Worm (Caenorhabditis elegans) whole organism, early embryonic: Measurements from ENCODE around the gene his-38.

ENCODE experiments used
- B0310.2 ChIP-seq: sonication (generic microtip); optimal IDR thresholded peaks from 2 replicates; lab custom pipeline; 2016; ENCODE audit warnings: mild to moderate bottlenecking, missing genetic modification characterization, missing compliant biosample characterization
- F13C5.2 ChIP-seq: sonication (generic microtip); optimal IDR thresholded peaks from 2 replicates; lab custom pipeline; 2017; ENCODE audit warnings: mild to moderate bottlenecking, missing genetic modification characterization, inconsistent platforms, missing compliant biosample characterization
- aly-1 ChIP-seq: sonication (generic microtip); optimal IDR thresholded peaks from 2 replicates; lab custom pipeline; 2016; ENCODE audit warnings: missing genetic modification characterization, missing compliant biosample characterization
- ama-1 ChIP-seq: fragments of 150-350 bp; optimal IDR thresholded peaks from 2 replicates; lab custom pipeline; 2014
- ceh-13 ChIP-seq: fragments of 200-800 bp; sonication (Bioruptor generic); optimal IDR thresholded peaks from 2 replicates; lab custom pipeline; 2018; ENCODE audit warnings: mild to moderate bottlenecking, missing genetic modification characterization, missing compliant biosample characterization
- ceh-36 ChIP-seq: sonication (generic microtip); optimal IDR thresholded peaks from 2 replicates; lab custom pipeline; 2016; ENCODE audit warnings: missing genetic modification characterization, inconsistent platforms, missing compliant biosample characterization
- ets-7 ChIP-seq: sonication (generic microtip); optimal IDR thresholded peaks from 2 replicates; lab custom pipeline; 2016; ENCODE audit warnings: missing genotype, missing genetic modification characterization, missing compliant biosample characterization
- flt-1 ChIP-seq: fragments of 200-800 bp; sonication (Bioruptor generic); IDR thresholded peaks from 2 replicates; pipeline ENCODE4 v1.3.6; 2022; ENCODE audit warnings: missing genetic modification characterization, missing compliant biosample characterization
- hmbx-1 ChIP-seq: sonication (generic microtip); optimal IDR thresholded peaks from 2 replicates; lab custom pipeline; 2016; ENCODE audit warnings: mild to moderate bottlenecking, missing genetic modification characterization, missing compliant biosample characterization
- hmg-4 ChIP-seq: fragments of 200-800 bp; sonication (Bioruptor generic); optimal IDR thresholded peaks from 2 replicates; lab custom pipeline; 2018; ENCODE audit warnings: mild to moderate bottlenecking, missing genetic modification characterization, missing compliant biosample characterization
- hnd-1 ChIP-seq: sonication (generic microtip); optimal IDR thresholded peaks from 2 replicates; lab custom pipeline; 2016; ENCODE audit warnings: missing genetic modification characterization, missing compliant biosample characterization
- pes-1 ChIP-seq: fragments of 200-800 bp; sonication (Bioruptor generic); IDR thresholded peaks from 2 replicates; pipeline ENCODE4 v1.3.6; 2022; ENCODE audit warnings: missing genetic modification reagents, missing genetic modification characterization, missing compliant biosample characterization
- scrt-1 ChIP-seq: fragments of 200-800 bp; sonication (Bioruptor generic); IDR thresholded peaks from 2 replicates; pipeline ENCODE4 v1.3.6; 2022; ENCODE audit warnings: missing genetic modification characterization, missing compliant biosample characterization
- sea-1 ChIP-seq: fragments of 200-800 bp; sonication (Bioruptor generic); conservative IDR thresholded peaks from 2 replicates; pipeline ENCODE4 v1.3.6; 2022; ENCODE audit warnings: missing genetic modification characterization, missing compliant biosample characterization
- tbx-11 ChIP-seq: fragments of 200-800 bp; sonication (Bioruptor generic); IDR thresholded peaks from 2 replicates; pipeline ENCODE4 v1.3.6; 2022; ENCODE audit warnings: missing genetic modification characterization, missing compliant biosample characterization
- tbx-37 ChIP-seq: fragments of 200-800 bp; sonication (Bioruptor generic); conservative IDR thresholded peaks from 2 replicates; pipeline ENCODE4 v1.3.6; 2022; ENCODE audit warnings: missing genetic modification reagents, missing genetic modification characterization, missing compliant biosample characterization
- tra-4 ChIP-seq: sonication (generic microtip); optimal IDR thresholded peaks from 2 replicates; lab custom pipeline; 2017; ENCODE audit warnings: missing genetic modification characterization, missing compliant biosample characterization

The his-38 gene

DNA sequence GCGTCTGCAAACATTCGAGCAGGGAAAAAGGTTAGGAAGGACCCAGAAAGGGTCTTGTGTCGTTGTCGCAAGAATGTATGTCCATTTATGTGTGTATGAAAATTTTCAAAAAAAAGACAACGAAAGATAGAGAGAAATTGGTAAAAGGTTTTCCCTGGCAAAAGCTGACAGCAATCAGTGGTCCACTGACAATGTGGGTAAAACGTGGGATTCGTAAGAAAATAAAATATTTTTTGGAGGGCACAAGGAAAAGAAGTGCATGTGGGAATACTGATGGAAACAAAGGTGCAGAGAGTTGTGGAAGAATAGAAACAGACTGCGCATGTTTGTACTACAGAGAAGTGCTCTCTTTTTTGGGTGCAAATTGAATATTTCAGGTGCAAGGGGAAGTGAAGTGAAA lies 26.5 kb downstream of the his-38 start:
- TF ChIP-seq flt-1 (GFP tag; lab: Robert Waterston, UW) (no peak), tra-4 (tag; lab: Kevin White, UChicago) (no peak), ama-1 (no peak), sea-1 (GFP tag; lab: Robert Waterston, UW) (no peak), hnd-1 (tag; lab: Kevin White, UChicago) (no peak), ceh-36 (tag; lab: Kevin White, UChicago) (no peak), hmbx-1 (no peak), ets-7 (tag; lab: Kevin White, UChicago) (no peak), F13C5.2 (tag; lab: Kevin White, UChicago) (no peak), aly-1 (tag; lab: Kevin White, UChicago) (no peak), pes-1 (GFP tag; lab: Robert Waterston, UW) (no peak), ceh-13 (GFP tag; lab: Kevin White, UChicago) (no peak), tbx-37 (no peak), tbx-11 (GFP tag; lab: Robert Waterston, UW) (no peak), hmg-4 (GFP tag; lab: Kevin White, UChicago) (no peak), scrt-1 (GFP tag; lab: Robert Waterston, UW) (no peak), B0310.2 (tag; lab: Kevin White, UChicago) (no peak)

DNA sequence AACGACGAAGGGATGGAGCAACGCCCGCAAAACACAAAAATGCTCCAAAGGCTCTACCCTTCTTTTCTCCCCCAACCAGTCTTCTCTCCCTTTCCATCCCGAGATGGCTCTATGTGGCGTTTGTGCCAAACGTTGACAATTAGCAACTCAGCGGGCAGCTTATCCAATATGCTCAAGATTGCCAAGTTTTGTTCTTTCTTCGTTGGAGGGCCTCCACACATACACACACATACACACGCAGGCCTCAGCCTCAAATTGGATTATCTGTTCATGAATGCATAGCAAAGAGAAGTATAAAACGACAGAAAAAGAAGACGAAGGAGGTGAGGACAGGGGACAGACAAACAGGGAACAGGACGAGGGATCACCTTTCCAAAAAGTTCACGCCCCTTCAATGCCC lies 28.3 kb downstream of the his-38 start:
- peak; percentile 17 for TF ChIP-seq hmg-4 (GFP tag; lab: Kevin White, UChicago)
- no peak for TF ChIP-seq tra-4 (tag; lab: Kevin White, UChicago)
- no peak for TF ChIP-seq ama-1
- TF ChIP-seq F13C5.2 (tag; lab: Kevin White, UChicago) = no peak
- TF ChIP-seq hnd-1 (tag; lab: Kevin White, UChicago) = no peak
- no peak for TF ChIP-seq ceh-13 (GFP tag; lab: Kevin White, UChicago)

DNA sequence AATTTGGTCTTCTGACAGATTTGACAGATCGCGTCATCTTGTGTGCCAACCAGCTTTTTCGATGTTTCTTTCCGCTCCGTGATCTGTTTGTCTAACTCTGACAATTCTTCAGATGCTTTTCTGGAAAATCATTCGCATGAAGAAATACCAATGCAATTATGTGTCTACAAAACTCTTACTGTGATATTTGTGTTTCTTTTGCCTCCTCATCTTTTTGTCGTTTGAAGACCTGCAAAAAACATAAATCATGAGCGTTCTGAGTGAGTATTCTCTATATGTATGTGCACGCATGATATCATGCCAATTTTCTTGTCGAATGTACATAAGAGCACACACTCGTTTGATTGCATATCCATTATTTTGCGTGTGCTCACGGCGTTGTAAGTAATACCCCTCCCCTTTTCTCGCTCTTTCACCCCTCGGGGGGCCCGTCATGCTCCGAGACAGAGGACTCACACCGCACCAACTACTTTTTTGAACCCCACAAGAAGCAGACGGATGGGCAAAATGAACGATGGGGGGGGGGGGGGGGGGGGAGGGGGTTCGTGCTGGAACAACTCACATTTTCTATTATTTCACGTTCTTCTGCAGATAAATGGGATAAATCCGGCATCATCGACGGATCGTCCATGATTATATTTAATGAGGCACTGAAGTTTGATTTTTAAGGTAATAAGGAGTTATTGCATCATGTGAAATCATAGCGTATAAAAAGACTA lies 29.8 kb downstream of the his-38 start, which contains the start of gene unc-10:
Gene unc-10, minus strand, starts transcription at position 652 of the 719 bp plus-strand sequence.
- no peak for TF ChIP-seq flt-1 (GFP tag; lab: Robert Waterston, UW)
- TF ChIP-seq sea-1 (GFP tag; lab: Robert Waterston, UW) = no peak
- no peak for TF ChIP-seq tra-4 (tag; lab: Kevin White, UChicago)
- no peak for TF ChIP-seq aly-1 (tag; lab: Kevin White, UChicago)
- TF ChIP-seq hnd-1 (tag; lab: Kevin White, UChicago) = no peak
- TF ChIP-seq ceh-13 (GFP tag; lab: Kevin White, UChicago) = no peak
- TF ChIP-seq ama-1 = no peak
- TF ChIP-seq tbx-37 = no peak
- TF ChIP-seq ets-7 (tag; lab: Kevin White, UChicago) = no peak
- TF ChIP-seq hmbx-1 = no peak
- no peak for TF ChIP-seq F13C5.2 (tag; lab: Kevin White, UChicago)
- TF ChIP-seq scrt-1 (GFP tag; lab: Robert Waterston, UW) = no peak
- TF ChIP-seq hmg-4 (GFP tag; lab: Kevin White, UChicago) = no peak
- TF ChIP-seq tbx-11 (GFP tag; lab: Robert Waterston, UW) = no peak
- no peak for TF ChIP-seq B0310.2 (tag; lab: Kevin White, UChicago)

ce11 chrX:7278095-7278494 lies 31.6 kb downstream of the his-38 start:
- no peak for TF ChIP-seq hmg-4 (GFP tag; lab: Kevin White, UChicago)
- TF ChIP-seq sea-1 (GFP tag; lab: Robert Waterston, UW) = no peak
- TF ChIP-seq F13C5.2 (tag; lab: Kevin White, UChicago) = no peak
- no peak for TF ChIP-seq aly-1 (tag; lab: Kevin White, UChicago)
- TF ChIP-seq pes-1 (GFP tag; lab: Robert Waterston, UW) = no peak
- no peak for TF ChIP-seq ceh-13 (GFP tag; lab: Kevin White, UChicago)
- TF ChIP-seq ets-7 (tag; lab: Kevin White, UChicago) = no peak
- no peak for TF ChIP-seq scrt-1 (GFP tag; lab: Robert Waterston, UW)
- TF ChIP-seq tbx-37 = no peak
- TF ChIP-seq tra-4 (tag; lab: Kevin White, UChicago) = no peak
- no peak for TF ChIP-seq tbx-11 (GFP tag; lab: Robert Waterston, UW)
- no peak for TF ChIP-seq B0310.2 (tag; lab: Kevin White, UChicago)
- TF ChIP-seq ama-1 = no peak
- no peak for TF ChIP-seq hmbx-1
- no peak for TF ChIP-seq ceh-36 (tag; lab: Kevin White, UChicago)
- no peak for TF ChIP-seq flt-1 (GFP tag; lab: Robert Waterston, UW)

ce11 chrX:7271968-7272367 lies 37.7 kb downstream of the his-38 start, which contains the start of gene F46H5.11:
Gene F46H5.11 (minus strand): TSS chrX:7272068.
- TF ChIP-seq F13C5.2 (tag; lab: Kevin White, UChicago) (no peak), ama-1 (no peak), ceh-13 (GFP tag; lab: Kevin White, UChicago) (no peak), aly-1 (tag; lab: Kevin White, UChicago) (no peak), tra-4 (tag; lab: Kevin White, UChicago) (no peak), sea-1 (GFP tag; lab: Robert Waterston, UW) (no peak), flt-1 (GFP tag; lab: Robert Waterston, UW) (no peak), tbx-37 (no peak), pes-1 (GFP tag; lab: Robert Waterston, UW) (no peak), hnd-1 (tag; lab: Kevin White, UChicago) (no peak), tbx-11 (GFP tag; lab: Robert Waterston, UW) (no peak), B0310.2 (tag; lab: Kevin White, UChicago) (no peak)

DNA sequence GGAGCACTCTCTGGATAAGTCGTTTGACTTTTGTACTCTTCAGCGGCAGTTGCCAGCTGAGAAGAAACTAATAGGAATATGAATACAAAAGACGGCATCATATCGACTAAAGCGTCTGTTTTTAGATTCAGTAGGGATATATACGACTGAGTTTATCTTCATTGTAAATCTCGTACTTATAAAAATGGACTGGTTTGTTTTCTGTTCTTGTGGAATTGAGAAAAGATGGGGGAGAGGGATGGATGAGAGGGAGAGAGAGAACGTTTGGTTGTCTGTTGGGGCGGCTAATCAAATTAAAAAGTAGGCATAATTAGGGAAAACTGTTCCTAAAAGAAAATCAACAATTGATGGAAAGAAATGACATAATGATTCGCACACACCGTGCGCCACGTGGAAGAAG lies 40.3 kb downstream of the his-38 start, which contains the start of gene grd-7:
Gene grd-7, minus strand, starts transcription at position 101 of the 400 bp plus-strand sequence.
- no peak for TF ChIP-seq hmg-4 (GFP tag; lab: Kevin White, UChicago)
- TF ChIP-seq ceh-13 (GFP tag; lab: Kevin White, UChicago) = no peak
- TF ChIP-seq hmbx-1 = no peak
- no peak for TF ChIP-seq tbx-11 (GFP tag; lab: Robert Waterston, UW)
- no peak for TF ChIP-seq hnd-1 (tag; lab: Kevin White, UChicago)
- no peak for TF ChIP-seq scrt-1 (GFP tag; lab: Robert Waterston, UW)
- no peak for TF ChIP-seq ets-7 (tag; lab: Kevin White, UChicago)
